Fruit fly (Drosophila melanogaster) whole organism, wandering third instar larva: ENCODE data around the gene CG46383.

ENCODE experiments used
- Abd-B ChIP-seq: fragments of >200 bp; optimal IDR thresholded peaks from 2 replicates; lab custom pipeline; 2017; ENCODE audit warnings: missing biosample characterization, missing genetic modification characterization
- CG32264 ChIP-seq: fragments of 200-800 bp; sonication (Bioruptor generic); optimal IDR thresholded peaks from 2 replicates; lab custom pipeline; 2016; ENCODE audit warnings: missing biosample characterization, missing genetic modification characterization
- Dif ChIP-seq: fragments of 200-275, 200-300 bp; sonication (Bioruptor generic); optimal IDR thresholded peaks from 2 replicates; lab custom pipeline; 2018; ENCODE audit warnings: missing biosample characterization, missing genetic modification characterization; ENCODE audit not compliant: partially characterized antibody
- Hr78 ChIP-seq: fragments of >200 bp; optimal IDR thresholded peaks from 2 replicates; lab custom pipeline; 2017; ENCODE audit warnings: missing biosample characterization, missing genetic modification characterization
- Vsx2 ChIP-seq: fragments of 200-300, 225-300 bp; sonication (Bioruptor generic); optimal IDR thresholded peaks from 2 replicates; lab custom pipeline; 2018; ENCODE audit warnings: missing biosample characterization, missing genetic modification characterization; ENCODE audit not compliant: partially characterized antibody
- brk ChIP-seq: fragments of 200-800 bp; sonication (Bioruptor generic); optimal IDR thresholded peaks from 2 replicates; lab custom pipeline; 2016; ENCODE audit warnings: missing biosample characterization, mild to moderate bottlenecking, missing genetic modification characterization
- dl ChIP-seq, 2 experiments: fragments of 175-275, 200-275 bp in 1 of 2; fragments of 200-275 bp in 1 of 2; sonication (Bioruptor generic); optimal IDR thresholded peaks; lab custom pipeline; 2018; ENCODE audit warnings: mild to moderate bottlenecking in 2 of 2, missing biosample characterization in 2 of 2, missing genetic modification characterization in 2 of 2, moderate library complexity in 2 of 2; ENCODE audit not compliant: partially characterized antibody in 2 of 2, insufficient read depth in 1 of 2
- dmrt93B ChIP-seq: fragments of 200-800 bp; sonication (Bioruptor generic); optimal IDR thresholded peaks from 2 replicates; lab custom pipeline; 2018; ENCODE audit warnings: missing biosample characterization, mild to moderate bottlenecking, missing genetic modification characterization
- dsf ChIP-seq: sonication (Bioruptor generic); optimal IDR thresholded peaks from 2 replicates; lab custom pipeline; 2016; ENCODE audit warnings: missing biosample characterization, missing genetic modification characterization, borderline replicate concordance
- pan ChIP-seq: fragments of >200 bp; optimal IDR thresholded peaks from 2 replicates; lab custom pipeline; 2017
- psq ChIP-seq: fragments of 200-800 bp; sonication (Bioruptor generic); optimal IDR thresholded peaks from 3 replicates; lab custom pipeline; 2017; ENCODE audit warnings: missing biosample characterization, mild to moderate bottlenecking, missing genetic modification characterization, moderate library complexity
- rgr ChIP-seq: fragments of 200-800 bp; sonication (Bioruptor generic); optimal IDR thresholded peaks from 3 replicates; lab custom pipeline; 2016; ENCODE audit warnings: missing biosample characterization, mild to moderate bottlenecking, missing genetic modification characterization
- tai ChIP-seq: sonication (Bioruptor generic); optimal IDR thresholded peaks from 2 replicates; lab custom pipeline; 2016; ENCODE audit warnings: missing biosample characterization, missing genetic modification characterization

DNA sequence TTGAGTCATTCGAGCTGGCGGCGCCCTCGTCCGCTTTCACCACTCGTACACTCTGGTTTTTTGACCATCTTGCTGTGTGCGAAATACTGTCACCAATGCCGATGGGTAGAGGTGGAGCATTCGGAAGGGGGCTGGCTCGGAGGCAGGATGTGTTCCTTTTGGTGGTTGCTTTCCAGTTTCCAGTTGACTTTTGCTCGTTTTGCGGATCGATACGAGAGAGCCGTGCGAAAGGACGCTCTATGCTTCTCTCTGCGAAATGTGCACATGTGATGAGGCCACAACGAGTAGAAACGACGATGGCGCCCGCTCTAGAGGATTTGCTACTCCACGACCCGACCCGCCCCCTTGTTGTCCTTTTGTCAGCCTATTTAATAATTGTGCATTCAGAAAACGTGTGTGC is 13.0 kb downstream of the CG46383 start:
- TF ChIP-seq pan (lab: Kevin White, UChicago) = no peak
- TF ChIP-seq dsf (GFP tag; lab: Kevin White, UChicago) = no peak
- no peak for TF ChIP-seq Abd-B (GFP tag; lab: Kevin White, UChicago)
- TF ChIP-seq Vsx2 (GFP tag; lab: Kevin White, UChicago) = no peak
- no peak for TF ChIP-seq rgr (GFP tag; lab: Kevin White, UChicago)
- TF ChIP-seq CG32264 (GFP tag; lab: Kevin White, UChicago) = no peak
- TF ChIP-seq Hr78 (GFP tag; lab: Kevin White, UChicago) = no peak
- TF ChIP-seq psq (GFP tag; lab: Kevin White, UChicago) = no peak
- no peak for TF ChIP-seq tai (GFP tag; lab: Kevin White, UChicago)
- no peak for TF ChIP-seq Dif (GFP tag; lab: Kevin White, UChicago)
- TF ChIP-seq dl (GFP tag; optimal IDR thresholded peaks at IDR 0.05; lab: Kevin White, UChicago; ENCODE audit: insufficient read depth in 1 of 2, partially characterized antibody in 2 of 2) = no peak
- TF ChIP-seq dmrt93B (GFP tag; lab: Kevin White, UChicago) = no peak
- no peak for TF ChIP-seq brk
